Worm (Caenorhabditis elegans): ENCODE data around the gene Y51B9A.8.

- TF ChIP-seq lim-6 (tag; optimal IDR thresholded peaks at IDR 0.05): no peak
- TF ChIP-seq hlh-15 (tag; optimal IDR thresholded peaks at IDR 0.05): no peak
- TF ChIP-seq nfya-1 (tag; optimal IDR thresholded peaks at IDR 0.05): no peak
- no peak for TF ChIP-seq elt-2 (tag; optimal IDR thresholded peaks at IDR 0.05)
- TF ChIP-seq pros-1 (tag; optimal IDR thresholded peaks at IDR 0.05): no peak
- TF ChIP-seq npax-4 (tag; optimal IDR thresholded peaks at IDR 0.05): no peak
- no peak for TF ChIP-seq C08G9.2 (tag; optimal IDR thresholded peaks at IDR 0.05)
- no peak for TF ChIP-seq fkh-6 (tag; optimal IDR thresholded peaks at IDR 0.05)
These were observed at the start of gene Y51B9A.8, which contains the start of gene Y51B9A.14 for ce11 chrII:9398370-9398901.

Data from whole organism, late embryonic.